Worm (Caenorhabditis elegans) whole organism, mixed stage, embryonic: ENCODE results near the gene fbxa-166.

Experiments
- M03D4.4 ChIP-seq: sonication (generic microtip); optimal IDR thresholded peaks from 2 replicates; lab custom pipeline; 2017; ENCODE audit warnings: mild to moderate bottlenecking, missing genetic modification characterization, missing compliant biosample characterization
- bed-3 ChIP-seq: fragments of 200-800 bp; sonication (Bioruptor generic); optimal IDR thresholded peaks from 3 replicates; lab custom pipeline; 2018; ENCODE audit warnings: mild to moderate bottlenecking, missing genetic modification characterization, moderate library complexity, missing compliant biosample characterization
- ceh-39 ChIP-seq: fragments of 150-350 bp; optimal IDR thresholded peaks from 2 replicates; lab custom pipeline; 2014; ENCODE audit warnings: missing biosample characterization, missing genetic modification characterization
- ceh-43 ChIP-seq: fragments of 200-800 bp; sonication (Bioruptor generic); optimal IDR thresholded peaks from 2 replicates; lab custom pipeline; 2018; ENCODE audit warnings: mild to moderate bottlenecking, missing genetic modification characterization, moderate library complexity, missing compliant biosample characterization
- ceh-83 ChIP-seq: fragments of 200-800 bp; sonication (Bioruptor generic); optimal IDR thresholded peaks from 2 replicates; lab custom pipeline; 2018; ENCODE audit warnings: mild to moderate bottlenecking, missing genetic modification characterization, missing compliant biosample characterization
- ces-1 ChIP-seq: fragments of 150-350 bp; optimal IDR thresholded peaks from 2 replicates; lab custom pipeline; 2014; ENCODE audit warnings: missing biosample characterization, missing genetic modification reagents, missing genetic modification characterization
- cnd-1 ChIP-seq: fragments of 200-800 bp; sonication (Bioruptor generic); optimal IDR thresholded peaks from 2 replicates; lab custom pipeline; 2018; ENCODE audit warnings: mild to moderate bottlenecking, missing genetic modification characterization, missing compliant biosample characterization
- drap-1 ChIP-seq: fragments of 200-800 bp; sonication (Bioruptor generic); optimal IDR thresholded peaks from 3 replicates; lab custom pipeline; 2018; ENCODE audit warnings: mild to moderate bottlenecking, missing genetic modification characterization, missing compliant biosample characterization
- elt-1 ChIP-seq: sonication (generic microtip); optimal IDR thresholded peaks from 2 replicates; lab custom pipeline; 2017; ENCODE audit warnings: missing genetic modification characterization, mild to moderate bottlenecking, missing compliant biosample characterization, antibody characterized with exemption, moderate library complexity, borderline replicate concordance; ENCODE audit not compliant: insufficient read depth
- elt-3 ChIP-seq: fragments of 150-350 bp; optimal IDR thresholded peaks from 2 replicates; lab custom pipeline; 2014; ENCODE audit warnings: missing biosample characterization, missing genetic modification characterization
- flh-1 ChIP-seq: fragments of 200-800 bp; sonication (Bioruptor generic); optimal IDR thresholded peaks from 2 replicates; lab custom pipeline; 2018; ENCODE audit warnings: mild to moderate bottlenecking, missing genetic modification characterization, moderate library complexity, missing compliant biosample characterization
- ham-2 ChIP-seq: fragments of 200-800 bp; sonication (Bioruptor generic); optimal IDR thresholded peaks from 2 replicates; lab custom pipeline; 2018; ENCODE audit warnings: mild to moderate bottlenecking, missing genetic modification characterization, missing compliant biosample characterization
- hlh-1 ChIP-seq: fragments of 150-350 bp; optimal IDR thresholded peaks from 2 replicates; lab custom pipeline; 2014; ENCODE audit warnings: missing biosample characterization, missing genetic modification reagents, missing genetic modification characterization
- lin-13 ChIP-seq: fragments of 150-350 bp; optimal IDR thresholded peaks from 2 replicates; lab custom pipeline; 2014; ENCODE audit warnings: missing biosample characterization, missing genetic modification characterization
- lsy-2 ChIP-seq: fragments of 150-350 bp; optimal IDR thresholded peaks from 2 replicates; lab custom pipeline; 2014; ENCODE audit warnings: missing biosample characterization, missing genetic modification characterization
- mab-5 ChIP-seq: fragments of 150-350 bp; optimal IDR thresholded peaks from 2 replicates; lab custom pipeline; 2014; ENCODE audit warnings: missing biosample characterization, missing genetic modification characterization
- mep-1 ChIP-seq: fragments of 150-350 bp; optimal IDR thresholded peaks from 2 replicates; lab custom pipeline; 2017; ENCODE audit warnings: missing biosample characterization, missing genetic modification reagents, missing genetic modification characterization, inconsistent platforms
- mls-2 ChIP-seq: sonication (generic microtip); optimal IDR thresholded peaks from 2 replicates; lab custom pipeline; 2016; ENCODE audit warnings: mild to moderate bottlenecking, missing genetic modification characterization, moderate library complexity, missing compliant biosample characterization
- nhr-12 ChIP-seq: fragments of 150-350 bp; optimal IDR thresholded peaks from 2 replicates; lab custom pipeline; 2014; ENCODE audit warnings: missing biosample characterization, missing genetic modification characterization
- nhr-2 ChIP-seq: fragments of 150-350 bp; optimal IDR thresholded peaks from 2 replicates; lab custom pipeline; 2014; ENCODE audit warnings: missing biosample characterization, missing genetic modification characterization
- nhr-28 ChIP-seq: fragments of 150-350 bp; optimal IDR thresholded peaks from 2 replicates; lab custom pipeline; 2014; ENCODE audit warnings: missing biosample characterization, missing genetic modification characterization
- nhr-76 ChIP-seq: sonication (generic microtip); optimal IDR thresholded peaks from 2 replicates; lab custom pipeline; 2017; ENCODE audit warnings: missing biosample characterization, missing genetic modification characterization
- pha-4 ChIP-seq: fragments of 150-350 bp; optimal IDR thresholded peaks from 2 replicates; lab custom pipeline; 2018; ENCODE audit warnings: missing biosample characterization, missing genetic modification reagents, missing genetic modification characterization
- sem-2 ChIP-seq: fragments of 200-800 bp; sonication (Bioruptor generic); optimal IDR thresholded peaks from 2 replicates; lab custom pipeline; 2018; ENCODE audit warnings: mild to moderate bottlenecking, missing genetic modification characterization, missing compliant biosample characterization
- snpc-4 ChIP-seq: fragments of 150-350 bp; optimal IDR thresholded peaks from 2 replicates; lab custom pipeline; 2014; ENCODE audit warnings: missing biosample characterization, missing genetic modification characterization
- sptf-1 ChIP-seq: sonication (generic microtip); optimal IDR thresholded peaks from 2 replicates; lab custom pipeline; 2017; ENCODE audit warnings: mild to moderate bottlenecking, missing genetic modification characterization, moderate library complexity, missing compliant biosample characterization
- tbx-8 ChIP-seq: fragments of 200-800 bp; sonication (Bioruptor generic); optimal IDR thresholded peaks from 2 replicates; lab custom pipeline; 2018; ENCODE audit warnings: mild to moderate bottlenecking, missing genetic modification characterization, moderate library complexity, missing compliant biosample characterization
- unc-39 ChIP-seq: fragments of 150-350 bp; optimal IDR thresholded peaks from 2 replicates; lab custom pipeline; 2014; ENCODE audit warnings: missing biosample characterization, missing genetic modification characterization
- unc-62 ChIP-seq: fragments of 150-350 bp; optimal IDR thresholded peaks from 2 replicates; lab custom pipeline; 2014; ENCODE audit warnings: missing biosample characterization, missing genetic modification reagents, missing genetic modification characterization
- zip-8 ChIP-seq: fragments of 150-350 bp; optimal IDR thresholded peaks from 2 replicates; lab custom pipeline; 2014; ENCODE audit warnings: missing biosample characterization, missing genetic modification characterization
- ztf-11 ChIP-seq: fragments of 150-350 bp; optimal IDR thresholded peaks from 2 replicates; lab custom pipeline; 2014; ENCODE audit warnings: missing biosample characterization, missing genetic modification characterization

Gene fbxa-166

ce11 chrII:1616382-1616781 lies 2.5 kb downstream of the fbxa-166 start, which contains the start of gene fbxa-165:
fbxa-165 (minus strand) TSS chrII:1616482.
- TF ChIP-seq unc-39 (tag; lab: Kevin White, UChicago) (no peak), sptf-1 (tag; lab: Kevin White, UChicago) (no peak), mab-5 (tag; lab: Kevin White, UChicago) (no peak), elt-3 (tag; lab: Kevin White, UChicago) (no peak), nhr-2 (tag; lab: Kevin White, UChicago) (no peak), nhr-76 (tag; lab: Kevin White, UChicago) (no peak), cnd-1 (tag; lab: Kevin White, UChicago) (no peak), nhr-28 (tag; lab: Kevin White, UChicago) (no peak), unc-62 (no peak), zip-8 (no peak), ceh-43 (no peak), bed-3 (GFP tag; lab: Kevin White, UChicago) (no peak), ces-1 (GFP tag; lab: Kevin White, UChicago) (no peak), hlh-1 (tag; lab: Kevin White, UChicago) (no peak), ztf-11 (tag; lab: Kevin White, UChicago) (no peak)

ce11 chrII:1613972-1614371 lies 4.9 kb downstream of the fbxa-166 start, which contains the start of gene fbxa-164:
fbxa-164 (minus strand) TSS chrII:1614072.
- TF ChIP-seq nhr-76 (tag; lab: Kevin White, UChicago) (no peak), ceh-43 (no peak), mab-5 (tag; lab: Kevin White, UChicago) (no peak), nhr-12 (no peak), ztf-11 (tag; lab: Kevin White, UChicago) (no peak), bed-3 (GFP tag; lab: Kevin White, UChicago) (no peak), unc-62 (no peak), mls-2 (tag; lab: Kevin White, UChicago) (no peak), elt-1 (tag; lab: Kevin White, UChicago) (no peak), sptf-1 (tag; lab: Kevin White, UChicago) (no peak), ceh-39 (tag; lab: Kevin White, UChicago) (no peak), M03D4.4 (tag; lab: Kevin White, UChicago) (no peak), lin-13 (tag; lab: Kevin White, UChicago) (no peak), mep-1 (tag; lab: Kevin White, UChicago) (no peak), elt-3 (tag; lab: Kevin White, UChicago) (no peak), pha-4 (tag; lab: Kevin White, UChicago) (no peak)

ce11 chrII:1610630-1611029 lies 8.2 kb downstream of the fbxa-166 start, which contains the start of gene fbxa-163:
fbxa-163 (minus strand) TSS chrII:1610730.
- TF ChIP-seq ztf-11 (tag; lab: Kevin White, UChicago), result no peak
- no peak for TF ChIP-seq sptf-1 (tag; lab: Kevin White, UChicago)
- TF ChIP-seq elt-3 (tag; lab: Kevin White, UChicago), result no peak
- no peak for TF ChIP-seq bed-3 (GFP tag; lab: Kevin White, UChicago)
- no peak for TF ChIP-seq ceh-39 (tag; lab: Kevin White, UChicago)
- TF ChIP-seq ceh-83 (GFP tag; lab: Kevin White, UChicago), result no peak
- no peak for TF ChIP-seq flh-1 (GFP tag; lab: Kevin White, UChicago)
- no peak for TF ChIP-seq pha-4 (tag; lab: Kevin White, UChicago)
- no peak for TF ChIP-seq ceh-43

DNA sequence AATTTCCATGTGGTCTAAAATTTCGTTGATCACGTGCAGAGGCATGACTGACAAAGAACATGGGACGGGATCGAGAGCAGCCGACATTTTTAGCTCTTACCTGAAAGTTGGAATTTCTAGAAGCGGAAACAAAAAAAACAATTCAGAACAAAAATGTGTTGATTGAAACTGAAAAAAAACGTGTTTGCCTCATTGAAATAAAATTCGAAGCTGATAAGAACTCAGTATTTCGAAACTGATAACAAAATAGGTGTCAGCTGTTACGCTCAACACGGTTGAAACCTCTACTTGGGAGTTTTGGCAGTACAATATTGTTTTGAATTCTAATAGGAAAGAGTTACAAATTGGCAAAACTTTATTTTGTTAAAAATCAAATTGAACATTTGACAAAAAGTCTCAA lies 9.9 kb downstream of the fbxa-166 start:
- TF ChIP-seq ztf-11 (tag; lab: Kevin White, UChicago) (no peak), unc-39 (tag; lab: Kevin White, UChicago) (no peak), ceh-43 (no peak), bed-3 (GFP tag; lab: Kevin White, UChicago) (no peak), sem-2 (GFP tag; lab: Kevin White, UChicago) (no peak), drap-1 (GFP tag; lab: Kevin White, UChicago) (no peak), cnd-1 (tag; lab: Kevin White, UChicago) (no peak), nhr-12 (no peak), mep-1 (tag; lab: Kevin White, UChicago) (no peak), sptf-1 (tag; lab: Kevin White, UChicago) (no peak), snpc-4 (no peak), lsy-2 (tag; lab: Kevin White, UChicago) (no peak), tbx-8 (GFP tag; lab: Kevin White, UChicago) (no peak), flh-1 (GFP tag; lab: Kevin White, UChicago) (no peak), ces-1 (GFP tag; lab: Kevin White, UChicago) (no peak), ceh-39 (tag; lab: Kevin White, UChicago) (no peak), M03D4.4 (tag; lab: Kevin White, UChicago) (no peak), ham-2 (GFP tag; lab: Kevin White, UChicago) (no peak), nhr-2 (tag; lab: Kevin White, UChicago) (no peak), nhr-76 (tag; lab: Kevin White, UChicago) (no peak)
